Fruit fly (Drosophila melanogaster): ENCODE measurements around the gene CG18404.

The CG18404 gene

dm6 chr3R:30283940-30284339 lies 31.0 kb downstream of the CG18404 start (continued):
- TF ChIP-seq esn (GFP tag; optimal IDR thresholded peaks at IDR 0.05) (peak; percentile 33), eg (GFP tag; IDR thresholded peaks at IDR 0.05) (peak; percentile 86), CG11294 (GFP tag; IDR thresholded peaks at IDR 0.05) (peak; percentile 47; the same call in 1 of the 2 replicates), fd85E (GFP tag; optimal IDR thresholded peaks at IDR 0.05) (no peak), Eip75B (GFP tag; optimal IDR thresholded peaks at IDR 0.05) (peak; percentile 55), vri (GFP tag; optimal IDR thresholded peaks at IDR 0.05) (peak; percentile 24), Lpt (GFP tag; optimal IDR thresholded peaks at IDR 0.05) (no peak), fkh (GFP tag; optimal IDR thresholded peaks at IDR 0.05) (no peak), fd59A (GFP tag; optimal IDR thresholded peaks at IDR 0.05) (peak; percentile 53), dsx (GFP tag; optimal IDR thresholded peaks at IDR 0.05; ENCODE audit: poor library complexity, severe bottlenecking) (peak; percentile 32), Blimp-1 (GFP tag; optimal IDR thresholded peaks at IDR 0.05) (no peak), CG10631 (GFP tag; optimal IDR thresholded peaks at IDR 0.05) (peak; percentile 69), salr (GFP tag; optimal IDR thresholded peaks at IDR 0.05) (peak; percentile 56 to 57), spab (GFP tag; optimal IDR thresholded peaks at IDR 0.05) (no peak), Met (GFP tag; optimal IDR thresholded peaks at IDR 0.05) (peak; percentile 71), CG4318 (GFP tag; optimal IDR thresholded peaks at IDR 0.05) (peak; percentile 72), CG10669 (GFP tag; optimal IDR thresholded peaks at IDR 0.05) (peak; percentile 18), CG7368 (GFP tag; optimal IDR thresholded peaks at IDR 0.05) (no peak), CG6276 (GFP tag; optimal IDR thresholded peaks at IDR 0.05) (peak; percentile 28), CG6792 (GFP tag; optimal IDR thresholded peaks at IDR 0.05) (peak; percentile 63), achi (GFP tag; optimal IDR thresholded peaks at IDR 0.05) (peak; percentile 44), Sox15 (GFP tag; optimal IDR thresholded peaks at IDR 0.05) (peak; percentile 42), Eip78C (GFP tag) (peak; percentile 84), Hr39 (GFP tag; optimal IDR thresholded peaks at IDR 0.05) (peak; percentile 56), ss (GFP tag; optimal IDR thresholded peaks at IDR 0.05) (peak in 1 of 2 experiments; percentile 37), cyc (GFP tag; optimal IDR thresholded peaks at IDR 0.05) (no peak), net (GFP tag; optimal IDR thresholded peaks at IDR 0.05) (peak; percentile 75), lz (GFP tag; optimal IDR thresholded peaks at IDR 0.05) (peak; percentile 42), CG34406 (GFP tag; optimal IDR thresholded peaks at IDR 0.05) (peak; percentile 64), CG31627 (GFP tag; optimal IDR thresholded peaks at IDR 0.05) (peak; percentile 27), CG8632 (GFP tag; optimal IDR thresholded peaks at IDR 0.05) (peak; percentile 68), CG6854 (GFP tag; optimal IDR thresholded peaks at IDR 0.05) (no peak), CG32006 (GFP tag; optimal IDR thresholded peaks at IDR 0.05) (peak; percentile 79), Smox (GFP tag; optimal IDR thresholded peaks at IDR 0.05) (peak; percentile 62), svp (GFP tag) (peak; percentile 52), Ets21C (GFP tag; optimal IDR thresholded peaks at IDR 0.05) (peak; percentile 46), CG9139 (GFP tag; optimal IDR thresholded peaks at IDR 0.05) (no peak)

DNA sequence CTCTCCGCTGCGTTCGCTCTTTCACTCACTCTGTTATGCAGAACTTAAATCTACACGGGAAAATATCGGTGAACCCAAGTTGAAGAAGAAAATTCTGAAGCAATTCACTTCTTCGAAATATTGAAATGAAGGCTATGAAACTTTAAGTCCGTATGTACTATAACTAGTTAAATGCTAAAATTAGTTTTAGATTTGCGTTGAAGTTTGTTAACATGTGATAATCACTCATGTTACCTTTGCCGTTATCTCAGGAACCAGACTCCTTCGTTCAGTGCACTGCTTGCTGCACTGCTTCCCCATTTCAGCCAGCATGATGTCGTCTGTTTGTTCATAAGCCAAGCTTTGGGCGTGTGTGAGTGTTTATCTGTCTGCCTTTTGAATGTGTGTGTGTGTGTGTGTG lies 31.6 kb downstream of the CG18404 start:
- TF ChIP-seq CG15336 (GFP tag; IDR thresholded peaks at IDR 0.05), result peak; percentile 33
- TF ChIP-seq Sox15 (GFP tag; optimal IDR thresholded peaks at IDR 0.05), result peak; percentile 72
- TF ChIP-seq CG11762 (GFP tag; optimal IDR thresholded peaks at IDR 0.05; ENCODE audit: insufficient read depth), result peak; percentile 65
- TF ChIP-seq achi (GFP tag; optimal IDR thresholded peaks at IDR 0.05), result peak; percentile 73
- peak; percentile 52 for TF ChIP-seq CG11902 (GFP tag; optimal IDR thresholded peaks at IDR 0.05)
- peak; percentile 68 for TF ChIP-seq CG4318 (GFP tag; optimal IDR thresholded peaks at IDR 0.05)
- peak; percentile 83 for TF ChIP-seq Smox (GFP tag; optimal IDR thresholded peaks at IDR 0.05)
- peak; percentile 82 for TF ChIP-seq Eip75B (GFP tag; optimal IDR thresholded peaks at IDR 0.05)
- peak; percentile 87 for TF ChIP-seq lz (GFP tag; optimal IDR thresholded peaks at IDR 0.05)
- peak; percentile 40 for TF ChIP-seq dac (GFP tag; optimal IDR thresholded peaks at IDR 0.05)
- peak; percentile 47; the same call in 1 of the 2 replicates for TF ChIP-seq Gug (GFP tag; IDR thresholded peaks at IDR 0.05)
- TF ChIP-seq Eip78C (GFP tag), result peak; percentile 95
- peak; percentile 75 for TF ChIP-seq Ets21C (GFP tag; optimal IDR thresholded peaks at IDR 0.05)
- no peak for TF ChIP-seq CG9139 (GFP tag; optimal IDR thresholded peaks at IDR 0.05)
- peak; percentile 35 for TF ChIP-seq net (GFP tag; optimal IDR thresholded peaks at IDR 0.05)
- TF ChIP-seq fd59A (GFP tag; optimal IDR thresholded peaks at IDR 0.05), result peak; percentile 71
- peak; percentile 66 to 71 for TF ChIP-seq salr (GFP tag; optimal IDR thresholded peaks at IDR 0.05)
- TF ChIP-seq CG11294 (GFP tag; IDR thresholded peaks at IDR 0.05), result no peak
- TF ChIP-seq Blimp-1 (GFP tag; optimal IDR thresholded peaks at IDR 0.05), result no peak
- peak; percentile 89 for TF ChIP-seq Sox14 (GFP tag; optimal IDR thresholded peaks at IDR 0.05)
- peak; percentile 72 for TF ChIP-seq dsx (GFP tag; optimal IDR thresholded peaks at IDR 0.05; ENCODE audit: poor library complexity, severe bottlenecking)
- peak; percentile 40 for TF ChIP-seq CG8319 (GFP tag; optimal IDR thresholded peaks at IDR 0.05)
- peak; percentile 56 for TF ChIP-seq CG10669 (GFP tag; optimal IDR thresholded peaks at IDR 0.05)
- TF ChIP-seq CG3919 (GFP tag; optimal IDR thresholded peaks at IDR 0.05), result peak; percentile 75
- peak; percentile 22 for TF ChIP-seq eg (GFP tag; IDR thresholded peaks at IDR 0.05)
- peak; percentile 85 for TF ChIP-seq OdsH (GFP tag; optimal IDR thresholded peaks at IDR 0.05)
- TF ChIP-seq CG32006 (GFP tag; optimal IDR thresholded peaks at IDR 0.05), result peak; percentile 81
- peak; percentile 25 for TF ChIP-seq CG6163 (GFP tag; IDR thresholded peaks at IDR 0.05)
- peak; percentile 69 for TF ChIP-seq CG8632 (GFP tag; optimal IDR thresholded peaks at IDR 0.05)
- TF ChIP-seq fd85E (GFP tag; optimal IDR thresholded peaks at IDR 0.05), result no peak
- TF ChIP-seq acj6 (GFP tag; optimal IDR thresholded peaks at IDR 0.05), result peak; percentile 84
